Worm (Caenorhabditis elegans) whole organism, L4 larva: ENCODE data around the gene B0228.9.
A peak's percentile ranks its signal among the peaks of the same experiment; 100 is the strongest.

ENCODE experiments used
- D1046.2 ChIP-seq: fragments of 200-800 bp; sonication (Bioruptor generic); IDR thresholded peaks from 2 replicates; pipeline ENCODE4 v1.3.6; 2022; ENCODE audit warnings: missing genetic modification characterization, missing compliant biosample characterization
- Y75B8A.6 ChIP-seq: fragments of 200-800 bp; sonication (Bioruptor generic); IDR thresholded peaks from 2 replicates; pipeline ENCODE4 v1.3.6; 2022; ENCODE audit warnings: missing genetic modification reagents, missing genetic modification characterization, missing compliant biosample characterization
- ceh-28 ChIP-seq: fragments of 150-350 bp; optimal IDR thresholded peaks from 2 replicates; lab custom pipeline; 2014; ENCODE audit warnings: missing biosample characterization, missing genetic modification reagents, missing genetic modification characterization
- ceh-32 ChIP-seq: sonication (generic microtip); optimal IDR thresholded peaks from 2 replicates; lab custom pipeline; 2016; ENCODE audit warnings: mild to moderate bottlenecking, missing genetic modification characterization, missing compliant biosample characterization; ENCODE audit not compliant: poor library complexity
- ceh-44 ChIP-seq: fragments of 200-800 bp; sonication (Bioruptor generic); IDR thresholded peaks from 2 replicates; pipeline ENCODE4 v1.3.6; 2022; ENCODE audit warnings: missing genetic modification reagents, missing genetic modification characterization, missing compliant biosample characterization
- ceh-82 ChIP-seq: sonication (generic microtip); optimal IDR thresholded peaks from 2 replicates; lab custom pipeline; 2017; ENCODE audit warnings: missing biosample characterization, missing genetic modification characterization
- ces-1 ChIP-seq: fragments of 150-350 bp; sonication (generic microtip); optimal IDR thresholded peaks from 4 replicates; lab custom pipeline; 2014; ENCODE audit warnings: missing biosample characterization, missing genetic modification reagents, missing genetic modification characterization
- cey-2 ChIP-seq: sonication (generic microtip); optimal IDR thresholded peaks from 3 replicates; lab custom pipeline; 2017; ENCODE audit warnings: missing genetic modification characterization, mild to moderate bottlenecking, missing compliant biosample characterization, antibody characterized with exemption, borderline replicate concordance; ENCODE audit not compliant: insufficient read depth
- ctbp-1 ChIP-seq: fragments of 200-800 bp; sonication (Bioruptor generic); IDR thresholded peaks from 2 replicates; pipeline ENCODE4 v1.3.6; 2022; ENCODE audit warnings: missing genetic modification reagents, missing genetic modification characterization, missing compliant biosample characterization
- dmd-6 ChIP-seq: fragments of 200-800 bp; sonication (Bioruptor generic); IDR thresholded peaks from 2 replicates; pipeline ENCODE4 v1.3.6; 2022; ENCODE audit warnings: missing genetic modification reagents, missing genetic modification characterization, missing compliant biosample characterization
- dmd-8 ChIP-seq: fragments of 200-800 bp; sonication (Bioruptor generic); IDR thresholded peaks from 2 replicates; pipeline ENCODE4 v1.3.6; 2022; ENCODE audit warnings: missing genetic modification characterization, missing compliant biosample characterization
- dpl-1 ChIP-seq: fragments of 150-350 bp; optimal IDR thresholded peaks from 2 replicates; lab custom pipeline; 2014; ENCODE audit warnings: missing biosample characterization, missing genetic modification reagents, missing genetic modification characterization
- fkh-10 ChIP-seq: fragments of 150-350 bp; optimal IDR thresholded peaks from 2 replicates; lab custom pipeline; 2014; ENCODE audit warnings: missing biosample characterization, missing genetic modification reagents, missing genetic modification characterization
- hif-1 ChIP-seq, 2 experiments: sonication (generic microtip); optimal IDR thresholded peaks; 2 replicates each; lab custom pipeline; 2016 to 2017; ENCODE audit warnings: missing compliant biosample characterization in 2 of 2, missing genetic modification characterization in 2 of 2, missing genetic modification reagents in 2 of 2, missing genotype in 2 of 2, mild to moderate bottlenecking in 1 of 2
- hlh-11 ChIP-seq: fragments of 200-800 bp; sonication (Bioruptor generic); optimal IDR thresholded peaks from 2 replicates; lab custom pipeline; 2018; ENCODE audit warnings: mild to moderate bottlenecking, missing genetic modification characterization, missing compliant biosample characterization
- lin-1 ChIP-seq: fragments of 200-800 bp; sonication (Bioruptor generic); IDR thresholded peaks from 2 replicates; pipeline ENCODE4 v1.3.6; 2022; ENCODE audit warnings: missing genetic modification reagents, missing genetic modification characterization, missing compliant biosample characterization
- lin-29 ChIP-seq: fragments of 200-800 bp; sonication (Bioruptor generic); IDR thresholded peaks from 2 replicates; pipeline ENCODE4 v1.3.6; 2022; ENCODE audit warnings: missing genetic modification reagents, missing genetic modification characterization, missing compliant biosample characterization
- lir-3 ChIP-seq: sonication (generic microtip); optimal IDR thresholded peaks from 2 replicates; lab custom pipeline; 2016; ENCODE audit warnings: mild to moderate bottlenecking, missing genetic modification characterization, missing compliant biosample characterization
- madf-5 ChIP-seq, 2 experiments: fragments of 200-800 bp; sonication (Bioruptor generic); IDR thresholded peaks; 2 replicates each; pipeline ENCODE4 v1.3.6; 2022; ENCODE audit warnings: missing compliant biosample characterization in 2 of 2, missing genetic modification characterization in 2 of 2
- mdl-1 ChIP-seq, 2 experiments: fragments of 150-350 bp in 1 of 2; sonication (generic microtip) in 1 of 2; optimal IDR thresholded peaks; 2 replicates each; lab custom pipeline; 2014 to 2017; ENCODE audit warnings: missing biosample characterization in 2 of 2, missing genetic modification characterization in 2 of 2
- mdt-29 ChIP-seq: fragments of 200-800 bp; sonication (Bioruptor generic); IDR thresholded peaks from 2 replicates; pipeline ENCODE4 v1.3.6; 2022; ENCODE audit warnings: missing genetic modification reagents, missing genetic modification characterization, missing compliant biosample characterization
- nhr-11 ChIP-seq: fragments of 150-350 bp; optimal IDR thresholded peaks from 2 replicates; lab custom pipeline; 2014; ENCODE audit warnings: missing biosample characterization, missing genetic modification characterization
- nhr-25 ChIP-seq: sonication (generic microtip); optimal IDR thresholded peaks from 2 replicates; lab custom pipeline; 2017; ENCODE audit warnings: missing genetic modification characterization, mild to moderate bottlenecking, missing compliant biosample characterization, antibody characterized with exemption, moderate library complexity, borderline replicate concordance; ENCODE audit not compliant: insufficient read depth
- nhr-41 ChIP-seq: fragments of 200-800 bp; sonication (Bioruptor generic); IDR thresholded peaks from 2 replicates; pipeline ENCODE4 v1.3.6; 2022; ENCODE audit warnings: missing genetic modification reagents, missing genetic modification characterization, missing compliant biosample characterization
- nhr-42 ChIP-seq: fragments of 200-800 bp; sonication (Bioruptor generic); IDR thresholded peaks from 2 replicates; pipeline ENCODE4 v1.3.6; 2022; ENCODE audit warnings: missing genetic modification characterization, missing compliant biosample characterization
- nhr-76 ChIP-seq: fragments of 150-350 bp; optimal IDR thresholded peaks from 2 replicates; lab custom pipeline; 2014; ENCODE audit warnings: missing biosample characterization, missing genetic modification characterization
- pqm-1 ChIP-seq: sonication (generic microtip); optimal IDR thresholded peaks from 2 replicates; lab custom pipeline; 2017; ENCODE audit warnings: missing biosample characterization, missing genetic modification characterization
- saeg-2 ChIP-seq: fragments of 200-800 bp; sonication (Bioruptor generic); IDR thresholded peaks from 2 replicates; pipeline ENCODE4 v1.3.6; 2022; ENCODE audit warnings: missing genetic modification reagents, missing genetic modification characterization, missing compliant biosample characterization
- snpc-4 ChIP-seq: fragments of 150-350 bp; optimal IDR thresholded peaks from 2 replicates; lab custom pipeline; 2014; ENCODE audit warnings: missing biosample characterization, missing genetic modification characterization
- spr-1 ChIP-seq: sonication (generic microtip); optimal IDR thresholded peaks from 2 replicates; lab custom pipeline; 2016; ENCODE audit warnings: mild to moderate bottlenecking, missing genetic modification characterization, missing compliant biosample characterization
- spr-3 ChIP-seq: fragments of 200-800 bp; sonication (Bioruptor generic); optimal IDR thresholded peaks from 2 replicates; lab custom pipeline; 2018; ENCODE audit warnings: mild to moderate bottlenecking, missing genetic modification characterization, missing compliant biosample characterization
- unc-62 ChIP-seq, 3 experiments: fragments of 150-350 bp in 1 of 3; sonication (generic microtip); optimal IDR thresholded peaks in 2 of 3; peaks in 1 of 3; 1 replicate in 1 of 3; 2 replicates in 2 of 3; lab custom pipeline; 2014 to 2017; ENCODE audit warnings: missing biosample characterization in 3 of 3, missing genetic modification characterization in 3 of 3, missing genetic modification reagents in 3 of 3, missing genotype in 1 of 3
- zip-11 ChIP-seq: fragments of 200-800 bp; sonication (Bioruptor generic); IDR thresholded peaks from 2 replicates; pipeline ENCODE4 v1.3.6; 2022; ENCODE audit warnings: missing genetic modification characterization, missing compliant biosample characterization

B0228.9 gene

ce11 chrII:7756810-7757209 lies 6.7 kb downstream of the B0228.9 start (continued):
- TF ChIP-seq madf-5 (GFP tag; IDR thresholded peaks at IDR 0.05; lab: Robert Waterston, UW) (peak in 1 of 2 experiments; percentile 59; a peak in 1 of 4 replicates), ceh-28 (tag; lab: Kevin White, UChicago) (no peak), Y75B8A.6 (GFP tag; lab: Robert Waterston, UW) (0 out of 2 replicates have a peak, but pooled peaks have one; percentile 14), cey-2 (tag; lab: Kevin White, UChicago) (no peak), lin-1 (GFP tag; lab: Robert Waterston, UW) (peak; percentile 66; the same call in 1 of the 2 replicates), nhr-25 (peak; percentile 60), dmd-8 (no peak), zip-11 (GFP tag; lab: Robert Waterston, UW) (no peak), spr-1 (tag; lab: Kevin White, UChicago) (peak; percentile 66), hif-1 (tag; optimal IDR thresholded peaks at IDR 0.05; lab: Kevin White, UChicago) (peak in 1 of 2 experiments; percentile 23), nhr-11 (tag; lab: Kevin White, UChicago) (no peak), mdl-1 (tag; optimal IDR thresholded peaks at IDR 0.05; lab: Kevin White, UChicago) (peak in 1 of 2 experiments; percentile 46), hlh-11 (peak; percentile 86), dmd-6 (peak; percentile 76), unc-62 (GFP tag; optimal IDR thresholded peaks at IDR 0.05 in 1 of 2; lab: Kevin White, UChicago) (no peak), unc-62 (tag; optimal IDR thresholded peaks at IDR 0.05; lab: Kevin White, UChicago) (no peak), D1046.2 (GFP tag; lab: Robert Waterston, UW) (0 out of 2 replicates have a peak, but pooled peaks have one; percentile 67), fkh-10 (GFP tag; lab: Kevin White, UChicago) (no peak)

- TF ChIP-seq ctbp-1 = 0 out of 2 replicates have a peak, but pooled peaks have one; percentile 24
- TF ChIP-seq mdl-1 (tag; optimal IDR thresholded peaks at IDR 0.05; lab: Kevin White, UChicago) = peak in 1 of 2 experiments; percentile 6
- TF ChIP-seq ceh-32 (tag; lab: Kevin White, UChicago) = no peak
- no peak for TF ChIP-seq snpc-4 (tag; lab: Kevin White, UChicago)
- TF ChIP-seq, all 104 proteins: peak for 2
These were observed 8.3 kb downstream of the B0228.9 start, which contains the start of the genes B0228.6 and B0228.1 for ce11 chrII:7755116-7755571. Gene B0228.6, minus strand, starts transcription at chrII:7755166. Gene B0228.1, plus strand, starts transcription at chrII:7755343.

ce11 chrII:7753500-7753899 lies 10.0 kb downstream of the B0228.9 start, which contains the start of gene trx-1:
Gene trx-1, minus strand, starts transcription at chrII:7753600.
- TF ChIP-seq spr-3 (GFP tag; lab: Kevin White, UChicago) (no peak), lin-29 (GFP tag; lab: Robert Waterston, UW) (no peak), ceh-82 (no peak), saeg-2 (GFP tag; lab: Robert Waterston, UW) (no peak), unc-62 (GFP tag; optimal IDR thresholded peaks at IDR 0.05 in 1 of 2; lab: Kevin White, UChicago) (no peak), unc-62 (tag; optimal IDR thresholded peaks at IDR 0.05; lab: Kevin White, UChicago) (no peak), nhr-42 (GFP tag; lab: Robert Waterston, UW) (no peak), lir-3 (no peak)

- TF ChIP-seq unc-62 (GFP tag; optimal IDR thresholded peaks at IDR 0.05 in 1 of 2; lab: Kevin White, UChicago) = peak in 1 of 2 experiments; percentile 95
- TF ChIP-seq unc-62 (tag; optimal IDR thresholded peaks at IDR 0.05; lab: Kevin White, UChicago) = no peak
- no peak for TF ChIP-seq pqm-1 (tag; lab: Kevin White, UChicago)
- TF ChIP-seq dpl-1 (GFP tag; lab: Kevin White, UChicago) = no peak
These were observed 26.7 kb downstream of the B0228.9 start for ce11 chrII:7736725-7737124.

- TF ChIP-seq mdt-29 (GFP tag; lab: Robert Waterston, UW) (no peak), ces-1 (GFP tag; lab: Kevin White, UChicago) (no peak), ceh-44 (GFP tag; lab: Robert Waterston, UW) (no peak), nhr-76 (no peak), nhr-41 (GFP tag; lab: Robert Waterston, UW) (no peak), ctbp-1 (no peak)
These were observed 38.9 kb downstream of the B0228.9 start, which contains the start of gene cpna-2 for ce11 chrII:7724603-7725002. Gene cpna-2, plus strand, starts transcription at chrII:7724903.
